Worm (Caenorhabditis elegans) whole organism, early embryonic: ENCODE results near the gene scl-19.

Experiments
- F13C5.2 ChIP-seq: sonication (generic microtip); optimal IDR thresholded peaks from 2 replicates; lab custom pipeline; 2017; ENCODE audit warnings: mild to moderate bottlenecking, missing genetic modification characterization, inconsistent platforms, missing compliant biosample characterization
- ama-1 ChIP-seq: fragments of 150-350 bp; optimal IDR thresholded peaks from 2 replicates; lab custom pipeline; 2014
- ceh-13 ChIP-seq: fragments of 200-800 bp; sonication (Bioruptor generic); optimal IDR thresholded peaks from 2 replicates; lab custom pipeline; 2018; ENCODE audit warnings: mild to moderate bottlenecking, missing genetic modification characterization, missing compliant biosample characterization
- flt-1 ChIP-seq: fragments of 200-800 bp; sonication (Bioruptor generic); IDR thresholded peaks from 2 replicates; pipeline ENCODE4 v1.3.6; 2022; ENCODE audit warnings: missing genetic modification characterization, missing compliant biosample characterization
- hmg-4 ChIP-seq: fragments of 200-800 bp; sonication (Bioruptor generic); optimal IDR thresholded peaks from 2 replicates; lab custom pipeline; 2018; ENCODE audit warnings: mild to moderate bottlenecking, missing genetic modification characterization, missing compliant biosample characterization
- pes-1 ChIP-seq: fragments of 200-800 bp; sonication (Bioruptor generic); IDR thresholded peaks from 2 replicates; pipeline ENCODE4 v1.3.6; 2022; ENCODE audit warnings: missing genetic modification reagents, missing genetic modification characterization, missing compliant biosample characterization
- sea-1 ChIP-seq: fragments of 200-800 bp; sonication (Bioruptor generic); conservative IDR thresholded peaks from 2 replicates; pipeline ENCODE4 v1.3.6; 2022; ENCODE audit warnings: missing genetic modification characterization, missing compliant biosample characterization
- tra-4 ChIP-seq: sonication (generic microtip); optimal IDR thresholded peaks from 2 replicates; lab custom pipeline; 2017; ENCODE audit warnings: missing genetic modification characterization, missing compliant biosample characterization

DNA sequence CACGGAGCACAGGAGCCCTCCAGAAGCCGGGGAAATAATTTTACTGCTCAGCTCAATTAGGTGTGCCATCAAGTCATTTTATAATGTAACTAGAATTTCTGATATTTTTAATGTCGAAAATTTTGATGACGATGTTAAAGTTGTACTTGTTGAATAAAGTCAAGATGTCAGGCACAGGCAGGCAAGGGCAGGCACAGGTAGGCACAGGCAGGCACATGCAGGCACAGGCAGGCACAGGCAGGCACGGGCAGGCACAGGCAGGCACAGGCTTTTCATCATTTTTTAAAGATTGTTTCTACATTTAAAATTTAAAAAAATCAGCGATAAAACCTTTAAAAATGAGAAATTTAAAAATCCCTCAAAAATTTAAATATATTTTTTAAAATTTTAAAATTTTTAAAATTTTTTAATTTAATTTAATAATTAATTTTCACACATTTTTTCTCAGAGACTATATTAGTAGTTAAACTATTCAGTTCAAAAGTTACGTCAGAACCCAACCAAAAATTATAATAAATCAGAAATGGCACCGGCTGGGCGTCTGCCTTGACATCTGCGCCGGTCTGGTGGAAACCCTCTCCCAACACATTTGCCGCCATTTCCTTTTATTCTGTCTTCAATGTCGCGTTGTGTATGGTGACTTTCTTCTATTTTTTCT is 22.5 kb upstream of the scl-19 start, which contains the start of gene Y17D7C.6:
- no peak; the same call in 1 of the 2 replicates for TF ChIP-seq flt-1 (GFP tag; lab: Robert Waterston, UW)
- TF ChIP-seq ama-1: no peak
- no peak for TF ChIP-seq sea-1 (GFP tag; lab: Robert Waterston, UW)
- no peak for TF ChIP-seq tra-4 (tag; lab: Kevin White, UChicago)
- TF ChIP-seq pes-1: no peak
- no peak for TF ChIP-seq hmg-4 (GFP tag; lab: Kevin White, UChicago)
- TF ChIP-seq F13C5.2 (tag; lab: Kevin White, UChicago): no peak
- TF ChIP-seq ceh-13 (GFP tag; lab: Kevin White, UChicago): peak; percentile 56
